Worm (Caenorhabditis elegans) whole organism, L1 larva: Measurements from ENCODE around the gene arrd-5.
A peak's percentile ranks its signal among the peaks of the same experiment; 100 is the strongest.

Experiments used
- C04F5.9 ChIP-seq: sonication (generic microtip); optimal IDR thresholded peaks from 2 replicates; lab custom pipeline; 2016; ENCODE audit warnings: missing genetic modification characterization, missing compliant biosample characterization
- C16A3.4 ChIP-seq: fragments of 150-350 bp; optimal IDR thresholded peaks from 2 replicates; lab custom pipeline; 2014; ENCODE audit warnings: missing biosample characterization, missing genetic modification characterization
- C34B4.2 ChIP-seq: sonication (generic microtip); optimal IDR thresholded peaks from 2 replicates; lab custom pipeline; 2017; ENCODE audit warnings: mild to moderate bottlenecking, missing genetic modification characterization, missing compliant biosample characterization
- F16B12.6 ChIP-seq: fragments of 150-350 bp; optimal IDR thresholded peaks from 2 replicates; lab custom pipeline; 2014; ENCODE audit warnings: missing biosample characterization, missing genetic modification characterization
- Y116A8C.19 ChIP-seq: sonication (generic microtip); optimal IDR thresholded peaks from 2 replicates; lab custom pipeline; 2016; ENCODE audit warnings: missing compliant biosample characterization, missing genetic modification characterization, borderline replicate concordance
- alr-1 ChIP-seq: fragments of 200-800 bp; sonication (Bioruptor generic); optimal IDR thresholded peaks from 2 replicates; lab custom pipeline; 2018; ENCODE audit warnings: borderline replicate concordance, mild to moderate bottlenecking, missing genetic modification characterization, missing compliant biosample characterization
- aly-2 ChIP-seq: fragments of 150-350 bp; optimal IDR thresholded peaks from 2 replicates; lab custom pipeline; 2014; ENCODE audit warnings: missing biosample characterization, missing genetic modification characterization
- ama-1 ChIP-seq: fragments of 150-350 bp; optimal IDR thresholded peaks from 2 replicates; lab custom pipeline; 2014
- blmp-1 ChIP-seq: fragments of 150-350 bp; optimal IDR thresholded peaks from 2 replicates; lab custom pipeline; 2014; ENCODE audit warnings: missing biosample characterization, missing genetic modification characterization
- ceh-63 ChIP-seq: fragments of 200-800 bp; sonication (Bioruptor generic); optimal IDR thresholded peaks from 2 replicates; lab custom pipeline; 2018; ENCODE audit warnings: mild to moderate bottlenecking, missing genetic modification characterization, missing compliant biosample characterization
- ceh-82 ChIP-seq, 3 experiments: fragments of 150-350 bp in 1 of 3; sonication (generic microtip) in 2 of 3; optimal IDR thresholded peaks; 2 replicates each; lab custom pipeline; 2014 to 2017; ENCODE audit warnings: missing biosample characterization in 3 of 3, missing genetic modification characterization in 3 of 3
- ces-1 ChIP-seq: fragments of 150-350 bp; optimal IDR thresholded peaks from 2 replicates; lab custom pipeline; 2014; ENCODE audit warnings: missing biosample characterization, missing genetic modification reagents, missing genetic modification characterization
- dpl-1 ChIP-seq, 3 experiments: fragments of 150-350 bp in 2 of 3; sonication (generic microtip) in 1 of 3; optimal IDR thresholded peaks; 2 replicates each; lab custom pipeline; 2014 to 2017; ENCODE audit warnings: missing biosample characterization in 3 of 3, missing genetic modification characterization in 3 of 3, missing genetic modification reagents in 3 of 3
- dsc-1 ChIP-seq: sonication (generic microtip); optimal IDR thresholded peaks from 2 replicates; lab custom pipeline; 2016; ENCODE audit warnings: mild to moderate bottlenecking, missing genetic modification characterization, missing compliant biosample characterization
- egl-13 ChIP-seq: sonication (generic microtip); optimal IDR thresholded peaks from 2 replicates; lab custom pipeline; 2016; ENCODE audit warnings: missing genotype, missing genetic modification reagents, missing genetic modification characterization, missing compliant biosample characterization
- egl-27 ChIP-seq, 2 experiments: fragments of 150-350 bp in 1 of 2; sonication (generic microtip); optimal IDR thresholded peaks; 3 replicates each; lab custom pipeline; 2017 to 2018; ENCODE audit warnings: missing biosample characterization in 2 of 2, missing genetic modification characterization in 2 of 2, missing genetic modification reagents in 2 of 2
- elt-2 ChIP-seq: sonication (generic microtip); optimal IDR thresholded peaks from 2 replicates; lab custom pipeline; 2016; ENCODE audit warnings: missing genetic modification characterization, mild to moderate bottlenecking, inconsistent platforms, missing compliant biosample characterization, missing genetic modification reagents
- ets-5 ChIP-seq: fragments of 200-800 bp; sonication (Bioruptor generic); IDR thresholded peaks from 2 replicates; pipeline ENCODE4 v1.3.6; 2022; ENCODE audit warnings: missing genetic modification characterization, missing compliant biosample characterization
- fkh-8 ChIP-seq: sonication (generic microtip); optimal IDR thresholded peaks from 2 replicates; lab custom pipeline; 2016; ENCODE audit warnings: mild to moderate bottlenecking, missing genetic modification characterization, missing compliant biosample characterization
- grh-1 ChIP-seq: fragments of 200-800 bp; sonication (Bioruptor generic); IDR thresholded peaks from 2 replicates; pipeline ENCODE4 v1.3.6; 2022; ENCODE audit warnings: missing genetic modification reagents, missing genetic modification characterization, missing compliant biosample characterization
- hlh-4 ChIP-seq: sonication (generic microtip); optimal IDR thresholded peaks from 2 replicates; lab custom pipeline; 2016; ENCODE audit warnings: mild to moderate bottlenecking, missing genetic modification characterization, missing compliant biosample characterization
- hpl-2 ChIP-seq: fragments of 150-350 bp; optimal IDR thresholded peaks from 2 replicates; lab custom pipeline; 2014; ENCODE audit warnings: missing biosample characterization, missing genetic modification reagents, missing genetic modification characterization
- irx-1 ChIP-seq: sonication (generic microtip); optimal IDR thresholded peaks from 2 replicates; lab custom pipeline; 2016; ENCODE audit warnings: missing genetic modification characterization, missing compliant biosample characterization
- jun-1 ChIP-seq: fragments of 150-350 bp; optimal IDR thresholded peaks from 2 replicates; lab custom pipeline; 2014; ENCODE audit warnings: missing biosample characterization, missing genetic modification reagents, missing genetic modification characterization
- lin-13 ChIP-seq: fragments of 150-350 bp; optimal IDR thresholded peaks from 2 replicates; lab custom pipeline; 2014; ENCODE audit warnings: missing biosample characterization, missing genetic modification reagents, missing genetic modification characterization
- lin-14 ChIP-seq: fragments of 200-800 bp; sonication (Bioruptor generic); optimal IDR thresholded peaks from 2 replicates; lab custom pipeline; 2018; ENCODE audit warnings: mild to moderate bottlenecking, missing genetic modification characterization, moderate library complexity, missing compliant biosample characterization
- lin-39 ChIP-seq: fragments of 150-350 bp; optimal IDR thresholded peaks from 2 replicates; lab custom pipeline; 2014; ENCODE audit warnings: missing biosample characterization, missing genetic modification reagents, missing genetic modification characterization
- lir-3 ChIP-seq: sonication (generic microtip); optimal IDR thresholded peaks from 2 replicates; lab custom pipeline; 2016; ENCODE audit warnings: mild to moderate bottlenecking, missing genetic modification characterization, moderate library complexity, missing compliant biosample characterization; ENCODE audit not compliant: poor library complexity
- mdl-1 ChIP-seq, 2 experiments: fragments of 150-350 bp; optimal IDR thresholded peaks; 2 replicates each; lab custom pipeline; 2014 to 2017; ENCODE audit warnings: missing biosample characterization in 2 of 2, missing genetic modification characterization in 2 of 2, inconsistent platforms in 1 of 2
- mep-1 ChIP-seq: fragments of 150-350 bp; optimal IDR thresholded peaks from 2 replicates; lab custom pipeline; 2014; ENCODE audit warnings: missing biosample characterization, missing genetic modification characterization
- nhr-19 ChIP-seq: fragments of 200-800 bp; sonication (Bioruptor generic); conservative IDR thresholded peaks from 2 replicates; pipeline ENCODE4 v1.3.6; 2022; ENCODE audit warnings: missing genetic modification characterization, missing compliant biosample characterization
- nhr-20 ChIP-seq: sonication (generic microtip); optimal IDR thresholded peaks from 2 replicates; lab custom pipeline; 2016; ENCODE audit warnings: mild to moderate bottlenecking, missing genetic modification characterization, missing compliant biosample characterization
- nhr-237 ChIP-seq: fragments of 150-350 bp; optimal IDR thresholded peaks from 2 replicates; lab custom pipeline; 2014; ENCODE audit warnings: missing biosample characterization, missing genetic modification characterization
- nhr-71 ChIP-seq: sonication (generic microtip); optimal IDR thresholded peaks from 2 replicates; lab custom pipeline; 2016; ENCODE audit warnings: mild to moderate bottlenecking, missing genetic modification characterization, moderate library complexity, missing compliant biosample characterization
- nhr-84 ChIP-seq: sonication (generic microtip); optimal IDR thresholded peaks from 2 replicates; lab custom pipeline; 2017; ENCODE audit warnings: missing biosample characterization, missing genetic modification characterization
- nhr-85 ChIP-seq: sonication (generic microtip); peaks from one replicate; lab custom pipeline; 2016; ENCODE audit warnings: missing genetic modification characterization, inconsistent platforms, missing compliant biosample characterization
- pqm-1 ChIP-seq: sonication (generic microtip); optimal IDR thresholded peaks from 3 replicates; lab custom pipeline; 2017; ENCODE audit warnings: missing biosample characterization, missing genetic modification characterization
- snpc-4 ChIP-seq: fragments of 150-350 bp; optimal IDR thresholded peaks from 2 replicates; lab custom pipeline; 2014; ENCODE audit warnings: missing biosample characterization, missing genetic modification characterization
- swsn-7 ChIP-seq: sonication (generic microtip); optimal IDR thresholded peaks from 2 replicates; lab custom pipeline; 2016; ENCODE audit warnings: missing genetic modification characterization, missing compliant biosample characterization
- tbx-2 ChIP-seq: sonication (generic microtip); optimal IDR thresholded peaks from 2 replicates; lab custom pipeline; 2016; ENCODE audit warnings: missing genetic modification characterization, missing compliant biosample characterization
- tlp-1 ChIP-seq: fragments of 150-350 bp; optimal IDR thresholded peaks from 2 replicates; lab custom pipeline; 2014; ENCODE audit warnings: missing biosample characterization, missing genetic modification characterization
- unc-130 ChIP-seq: fragments of 150-350 bp; optimal IDR thresholded peaks from 2 replicates; lab custom pipeline; 2017; ENCODE audit warnings: missing biosample characterization, missing genetic modification characterization, inconsistent platforms
- unc-30 ChIP-seq: sonication (generic microtip); optimal IDR thresholded peaks from 2 replicates; lab custom pipeline; 2017; ENCODE audit warnings: missing biosample characterization, missing genetic modification characterization
- vab-15 ChIP-seq: sonication (generic microtip); optimal IDR thresholded peaks from 2 replicates; lab custom pipeline; 2017; ENCODE audit warnings: missing genotype, mild to moderate bottlenecking, missing genetic modification characterization, missing compliant biosample characterization
- xbp-1 ChIP-seq: sonication (generic microtip); optimal IDR thresholded peaks from 2 replicates; lab custom pipeline; 2016; ENCODE audit warnings: missing genetic modification characterization, missing compliant biosample characterization
- zag-1 ChIP-seq: fragments of 150-350 bp; optimal IDR thresholded peaks from 2 replicates; lab custom pipeline; 2014; ENCODE audit warnings: missing biosample characterization, missing genetic modification characterization
- zip-4 ChIP-seq: fragments of 200-800 bp; sonication (Bioruptor generic); optimal IDR thresholded peaks from 2 replicates; lab custom pipeline; 2018; ENCODE audit warnings: mild to moderate bottlenecking, missing genetic modification characterization, moderate library complexity, missing compliant biosample characterization

arrd-5 gene

DNA sequence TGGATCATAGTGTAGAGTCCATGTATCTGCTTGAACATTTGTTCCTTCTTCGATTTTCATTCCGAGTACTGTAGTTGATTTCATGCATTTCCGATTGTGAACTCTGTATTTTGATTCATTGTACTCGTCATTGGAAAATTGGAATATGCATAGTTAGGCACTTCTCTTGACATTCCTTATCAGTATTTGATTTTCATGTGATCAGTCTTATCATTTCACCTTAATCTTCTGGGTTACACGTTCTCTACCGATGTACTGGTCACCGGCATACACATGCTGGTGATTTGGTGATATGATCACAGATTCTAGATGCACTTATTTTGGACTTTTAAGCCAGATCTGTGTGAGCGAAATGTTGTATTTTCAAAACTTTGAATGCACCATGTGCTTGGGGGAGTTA is 43.8 kb upstream of the arrd-5 start (continued):
- TF ChIP-seq ets-5 (GFP tag; lab: Robert Waterston, UW) = no peak
- peak; percentile 81 for TF ChIP-seq pqm-1 (tag; lab: Kevin White, UChicago)
- no peak for TF ChIP-seq hpl-2 (GFP tag; lab: Kevin White, UChicago)
- TF ChIP-seq Y116A8C.19 = no peak
- TF ChIP-seq nhr-85 (tag; lab: Kevin White, UChicago) = no peak
- peak; percentile 31 for TF ChIP-seq lin-14 (GFP tag; lab: Kevin White, UChicago)
- no peak for TF ChIP-seq grh-1
- TF ChIP-seq nhr-71 = peak; percentile 40
- TF ChIP-seq fkh-8 (tag; lab: Kevin White, UChicago) = no peak
- no peak for TF ChIP-seq unc-130
- no peak for TF ChIP-seq C34B4.2 (tag; lab: Kevin White, UChicago)
- no peak for TF ChIP-seq lir-3 (tag; lab: Kevin White, UChicago)
- TF ChIP-seq ceh-82 (tag; optimal IDR thresholded peaks at IDR 0.05; lab: Kevin White, UChicago) = no peak
- TF ChIP-seq C04F5.9 (tag; lab: Kevin White, UChicago) = no peak
- TF ChIP-seq ama-1 (lab: Kevin White, UChicago) = no peak
- TF ChIP-seq hlh-4 (tag; lab: Kevin White, UChicago) = no peak
- no peak for TF ChIP-seq F16B12.6 (tag; lab: Kevin White, UChicago)
- no peak for TF ChIP-seq nhr-237 (tag; lab: Kevin White, UChicago)
- TF ChIP-seq xbp-1 (tag; lab: Kevin White, UChicago) = no peak
- TF ChIP-seq tlp-1 = no peak
- TF ChIP-seq egl-13 (tag; lab: Kevin White, UChicago) = no peak
- no peak for TF ChIP-seq lin-39 (tag; lab: Kevin White, UChicago)
- no peak for TF ChIP-seq zip-4

DNA sequence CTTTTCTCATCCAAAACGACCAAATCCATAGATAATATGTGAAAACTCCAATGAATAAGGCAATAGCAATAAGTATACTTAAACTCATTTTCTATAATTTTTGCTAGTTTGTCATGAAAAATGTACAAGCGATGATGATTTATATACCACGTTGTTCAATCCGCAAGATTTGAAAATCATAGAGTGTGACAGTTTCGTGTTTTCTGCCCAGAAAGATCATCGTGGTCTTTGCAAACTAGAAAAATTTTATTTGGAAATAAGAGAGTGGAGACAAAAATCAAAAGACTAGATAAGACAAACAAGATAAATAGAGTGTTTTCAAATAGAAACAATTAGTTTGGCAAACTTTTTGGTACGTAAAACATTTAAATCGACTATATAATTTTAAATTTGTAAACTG is 41.8 kb upstream of the arrd-5 start, which contains the start of gene cyp-13A3:
Gene cyp-13A3, minus strand, starts transcription at position 101 of the 400 bp plus-strand sequence.
- TF ChIP-seq nhr-20 (tag; lab: Kevin White, UChicago) = peak; percentile 70
- no peak for TF ChIP-seq unc-30 (tag; lab: Kevin White, UChicago)
- TF ChIP-seq pqm-1 (tag; lab: Kevin White, UChicago) = no peak

DNA sequence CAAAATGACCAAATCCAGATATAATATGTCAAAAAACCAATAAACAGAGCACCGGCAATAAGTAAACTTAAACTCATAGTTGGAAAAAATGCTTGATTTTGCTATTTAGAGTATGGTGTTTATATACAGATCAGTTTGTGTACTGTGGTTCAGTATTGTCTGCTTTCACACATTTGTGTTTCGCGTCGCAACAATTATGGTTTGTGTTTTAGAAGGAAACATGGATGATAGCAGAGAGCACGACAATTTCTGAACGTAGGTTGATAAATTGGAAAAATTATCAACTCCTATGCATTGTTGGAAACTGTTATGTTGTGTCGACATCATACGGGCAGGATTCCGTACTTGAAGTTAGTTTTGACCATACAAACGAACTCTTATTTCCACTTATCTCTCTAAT is 37.4 kb upstream of the arrd-5 start, which contains the start of gene cyp-13A4:
Gene cyp-13A4, minus strand, starts transcription at position 77 of the 400 bp plus-strand sequence.
- TF ChIP-seq elt-2 (tag; lab: Kevin White, UChicago) (no peak), jun-1 (tag; lab: Kevin White, UChicago) (no peak), egl-27 (tag; optimal IDR thresholded peaks at IDR 0.05; lab: Kevin White, UChicago) (no peak), mep-1 (tag; lab: Kevin White, UChicago) (no peak), irx-1 (tag; lab: Kevin White, UChicago) (no peak), dsc-1 (tag; lab: Kevin White, UChicago) (no peak), hpl-2 (GFP tag; lab: Kevin White, UChicago) (no peak), lir-3 (tag; lab: Kevin White, UChicago) (no peak), aly-2 (tag; lab: Kevin White, UChicago) (no peak), nhr-84 (no peak), zag-1 (tag; lab: Kevin White, UChicago) (no peak), nhr-237 (tag; lab: Kevin White, UChicago) (no peak), swsn-7 (tag; lab: Kevin White, UChicago) (no peak), blmp-1 (tag; lab: Kevin White, UChicago) (no peak), alr-1 (tag; lab: Kevin White, UChicago) (no peak), lin-14 (GFP tag; lab: Kevin White, UChicago) (no peak)

DNA sequence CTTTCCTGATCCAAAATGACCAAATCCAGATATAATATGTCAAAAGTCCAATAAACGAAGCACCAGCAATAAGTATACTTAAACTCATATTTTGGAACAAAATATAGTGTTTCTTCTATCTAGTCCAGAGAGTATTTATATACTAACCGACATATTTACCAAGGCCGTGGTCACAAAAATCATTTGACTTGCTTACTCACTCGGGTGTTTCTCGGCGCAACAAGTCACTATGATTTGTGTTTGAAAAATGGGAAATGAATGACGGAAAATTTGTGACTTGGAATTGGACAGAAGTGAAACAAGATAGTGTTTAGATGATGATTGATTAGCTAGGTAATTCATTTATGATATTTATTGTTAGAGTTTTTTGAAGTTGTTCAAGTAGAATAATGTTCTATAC is 34.8 kb upstream of the arrd-5 start, which contains the start of gene cyp-13A5:
Gene cyp-13A5, minus strand, starts transcription at position 112 of the 400 bp plus-strand sequence.
- TF ChIP-seq C16A3.4 (peak; percentile 0), tbx-2 (peak; percentile 11), nhr-19 (GFP tag; lab: Robert Waterston, UW) (no peak), grh-1 (no peak), vab-15 (tag; lab: Kevin White, UChicago) (no peak), C04F5.9 (tag; lab: Kevin White, UChicago) (no peak), ceh-63 (GFP tag; lab: Kevin White, UChicago) (no peak), dpl-1 (GFP tag; optimal IDR thresholded peaks at IDR 0.05; lab: Kevin White, UChicago) (no peak), irx-1 (tag; lab: Kevin White, UChicago) (no peak), snpc-4 (no peak), nhr-71 (peak; percentile 47), elt-2 (tag; lab: Kevin White, UChicago) (peak; percentile 34), mdl-1 (tag; optimal IDR thresholded peaks at IDR 0.05; lab: Kevin White, UChicago) (peak in 1 of 2 experiments; percentile 5), dsc-1 (tag; lab: Kevin White, UChicago) (no peak), blmp-1 (tag; lab: Kevin White, UChicago) (peak; percentile 71), nhr-85 (tag; lab: Kevin White, UChicago) (peak; percentile 88), lin-13 (GFP tag; lab: Kevin White, UChicago) (no peak), ces-1 (GFP tag; lab: Kevin White, UChicago) (no peak), lin-14 (GFP tag; lab: Kevin White, UChicago) (peak; percentile 80)
